Worm (Caenorhabditis elegans) whole organism, L2 larva: Measurements from ENCODE around the gene clec-150.
A peak's percentile ranks its signal among the peaks of the same experiment; 100 is the strongest.

Source experiments
- C34F6.9 ChIP-seq: fragments of 150-350 bp; optimal IDR thresholded peaks from 2 replicates; lab custom pipeline; 2014; ENCODE audit warnings: missing biosample characterization, missing genetic modification characterization
- F13H6.1 ChIP-seq: sonication (generic microtip); optimal IDR thresholded peaks from 2 replicates; lab custom pipeline; 2016; ENCODE audit warnings: missing genetic modification characterization, missing compliant biosample characterization
- R02D3.7 ChIP-seq: fragments of 150-350 bp; optimal IDR thresholded peaks from 2 replicates; lab custom pipeline; 2014; ENCODE audit warnings: missing biosample characterization, missing genetic modification characterization
- Y55F3AM.14 ChIP-seq: fragments of 200-800 bp; sonication (Bioruptor generic); optimal IDR thresholded peaks from 2 replicates; lab custom pipeline; 2018; ENCODE audit warnings: mild to moderate bottlenecking, missing genetic modification characterization, missing compliant biosample characterization
- aly-2 ChIP-seq: fragments of 150-350 bp; optimal IDR thresholded peaks from 2 replicates; lab custom pipeline; 2014; ENCODE audit warnings: missing biosample characterization, missing genetic modification characterization
- ama-1 ChIP-seq: fragments of 150-350 bp; optimal IDR thresholded peaks from 2 replicates; lab custom pipeline; 2018; ENCODE audit warnings: inconsistent platforms
- blmp-1 ChIP-seq: sonication (generic microtip); optimal IDR thresholded peaks from 2 replicates; lab custom pipeline; 2017; ENCODE audit warnings: missing genetic modification characterization, mild to moderate bottlenecking, missing compliant biosample characterization, antibody characterized with exemption, moderate library complexity; ENCODE audit not compliant: insufficient read depth
- ceh-82 ChIP-seq: fragments of 150-350 bp; optimal IDR thresholded peaks from 2 replicates; lab custom pipeline; 2014; ENCODE audit warnings: missing biosample characterization, missing genetic modification characterization
- crh-2 ChIP-seq: sonication (generic microtip); optimal IDR thresholded peaks from 2 replicates; lab custom pipeline; 2017; ENCODE audit warnings: missing biosample characterization, missing genetic modification characterization
- dmd-4 ChIP-seq: sonication (generic microtip); optimal IDR thresholded peaks from 2 replicates; lab custom pipeline; 2017; ENCODE audit warnings: missing biosample characterization, missing genetic modification characterization
- egl-27 ChIP-seq: sonication (generic microtip); optimal IDR thresholded peaks from 3 replicates; lab custom pipeline; 2017; ENCODE audit warnings: missing biosample characterization, missing genetic modification reagents, missing genetic modification characterization
- fos-1 ChIP-seq: fragments of 150-350 bp; optimal IDR thresholded peaks from 2 replicates; lab custom pipeline; 2014; ENCODE audit warnings: missing biosample characterization, missing genetic modification characterization
- gmeb-1 ChIP-seq: fragments of 150-350 bp; optimal IDR thresholded peaks from 2 replicates; lab custom pipeline; 2014; ENCODE audit warnings: missing biosample characterization, missing genetic modification characterization
- lin-13 ChIP-seq: fragments of 150-350 bp; optimal IDR thresholded peaks from 2 replicates; lab custom pipeline; 2014; ENCODE audit warnings: missing biosample characterization, missing genetic modification reagents, missing genetic modification characterization
- lin-39 ChIP-seq: fragments of 150-350 bp; optimal IDR thresholded peaks from 2 replicates; lab custom pipeline; 2014; ENCODE audit warnings: missing biosample characterization, missing genetic modification reagents, missing genetic modification characterization
- lsy-2 ChIP-seq, 2 experiments: fragments of 150-350 bp in 1 of 2; sonication (generic microtip) in 1 of 2; optimal IDR thresholded peaks; 2 replicates each; lab custom pipeline; 2014 to 2017; ENCODE audit warnings: missing biosample characterization in 2 of 2, missing genetic modification characterization in 2 of 2
- mab-5 ChIP-seq: fragments of 150-350 bp; optimal IDR thresholded peaks from 2 replicates; lab custom pipeline; 2014; ENCODE audit warnings: missing biosample characterization, missing genetic modification characterization
- mdl-1 ChIP-seq, 2 experiments: fragments of 150-350 bp in 1 of 2; sonication (generic microtip) in 1 of 2; optimal IDR thresholded peaks; 2 replicates each; lab custom pipeline; 2017; ENCODE audit warnings: missing biosample characterization in 2 of 2, missing genetic modification characterization in 2 of 2
- nhr-11 ChIP-seq: fragments of 150-350 bp; optimal IDR thresholded peaks from 2 replicates; lab custom pipeline; 2014; ENCODE audit warnings: missing biosample characterization, missing genetic modification characterization
- nhr-129 ChIP-seq: fragments of 150-350 bp; optimal IDR thresholded peaks from 2 replicates; lab custom pipeline; 2014; ENCODE audit warnings: missing biosample characterization, missing genetic modification characterization
- nhr-21 ChIP-seq: fragments of 150-350 bp; optimal IDR thresholded peaks from 2 replicates; lab custom pipeline; 2014; ENCODE audit warnings: missing biosample characterization, missing genetic modification characterization
- nhr-23 ChIP-seq: fragments of 150-350 bp; optimal IDR thresholded peaks from 2 replicates; lab custom pipeline; 2014; ENCODE audit warnings: missing biosample characterization, missing genetic modification reagents, missing genetic modification characterization
- nhr-25 ChIP-seq: fragments of 150-350 bp; sonication (generic microtip); optimal IDR thresholded peaks from 3 replicates; lab custom pipeline; 2014; ENCODE audit warnings: missing biosample characterization, missing genetic modification characterization
- nhr-6 ChIP-seq: fragments of 150-350 bp; optimal IDR thresholded peaks from 2 replicates; lab custom pipeline; 2014; ENCODE audit warnings: missing biosample characterization, missing genetic modification characterization
- nhr-77 ChIP-seq: fragments of 150-350 bp; optimal IDR thresholded peaks from 2 replicates; lab custom pipeline; 2014; ENCODE audit warnings: missing biosample characterization, missing genetic modification characterization
- sem-4 ChIP-seq: fragments of 150-350 bp; optimal IDR thresholded peaks from 2 replicates; lab custom pipeline; 2014; ENCODE audit warnings: missing biosample characterization, missing genetic modification reagents, missing genetic modification characterization
- skn-1 ChIP-seq: sonication (generic microtip); optimal IDR thresholded peaks from 2 replicates; lab custom pipeline; 2017; ENCODE audit warnings: missing biosample characterization, missing genetic modification characterization
- sma-3 ChIP-seq: sonication (generic microtip); optimal IDR thresholded peaks from 2 replicates; lab custom pipeline; 2016; ENCODE audit warnings: missing genetic modification reagents, missing genetic modification characterization, missing compliant biosample characterization
- snpc-4 ChIP-seq: fragments of 150-350 bp; optimal IDR thresholded peaks from 2 replicates; lab custom pipeline; 2014; ENCODE audit warnings: missing biosample characterization, missing genetic modification characterization
- unc-39 ChIP-seq: fragments of 150-350 bp; optimal IDR thresholded peaks from 2 replicates; lab custom pipeline; 2014; ENCODE audit warnings: missing biosample characterization, missing genetic modification characterization
- unc-55 ChIP-seq: fragments of 150-350 bp; sonication (generic microtip); optimal IDR thresholded peaks from 3 replicates; lab custom pipeline; 2014; ENCODE audit warnings: missing biosample characterization, missing genetic modification reagents, missing genetic modification characterization
- unc-62 ChIP-seq: fragments of 150-350 bp; optimal IDR thresholded peaks from 2 replicates; lab custom pipeline; 2014; ENCODE audit warnings: missing biosample characterization, missing genetic modification reagents, missing genetic modification characterization
- zag-1 ChIP-seq: fragments of 150-350 bp; optimal IDR thresholded peaks from 2 replicates; lab custom pipeline; 2014; ENCODE audit warnings: missing biosample characterization, missing genetic modification characterization
- ztf-1 ChIP-seq: fragments of 200-800 bp; sonication (Bioruptor generic); conservative IDR thresholded peaks from 2 replicates; pipeline ENCODE4 v1.3.6; 2022; ENCODE audit warnings: missing genetic modification characterization, missing compliant biosample characterization
- ztf-11 ChIP-seq: sonication (generic microtip); optimal IDR thresholded peaks from 2 replicates; lab custom pipeline; 2017; ENCODE audit warnings: missing biosample characterization, missing genetic modification characterization

Gene clec-150

DNA sequence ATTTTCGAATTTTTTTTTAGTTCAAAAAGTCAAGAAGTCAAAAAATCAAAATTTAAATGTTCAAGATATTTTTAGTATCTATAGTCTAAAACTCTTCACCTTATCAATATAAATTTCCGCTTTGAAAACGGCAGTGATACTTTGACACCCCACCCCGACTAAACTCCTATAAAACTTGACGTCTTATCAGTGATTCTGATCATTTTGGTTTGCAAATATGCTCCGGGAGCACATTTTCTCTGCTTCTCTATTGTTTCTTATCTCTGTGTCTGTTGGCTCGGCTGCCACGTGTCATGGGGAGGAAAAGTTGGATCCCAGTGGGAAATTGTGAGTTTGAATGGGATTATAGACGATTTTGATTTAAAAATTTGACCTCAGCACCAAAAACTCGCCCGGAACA is at the start of gene clec-150:
TSS of gene clec-150 (plus strand) at position 198 of the 400 bp plus-strand sequence.
- no peak for TF ChIP-seq mdl-1 (tag; optimal IDR thresholded peaks at IDR 0.05; lab: Kevin White, UChicago)
- TF ChIP-seq egl-27 (tag; lab: Kevin White, UChicago): no peak
- no peak for TF ChIP-seq nhr-11 (tag; lab: Kevin White, UChicago)
- peak; percentile 70 for TF ChIP-seq fos-1
- no peak for TF ChIP-seq blmp-1 (tag; lab: Kevin White, UChicago)
- peak; percentile 46 for TF ChIP-seq gmeb-1
- TF ChIP-seq crh-2 (tag; lab: Kevin White, UChicago): peak; percentile 91
- TF ChIP-seq aly-2: no peak
- TF ChIP-seq, all 48 proteins: peak for 3

DNA sequence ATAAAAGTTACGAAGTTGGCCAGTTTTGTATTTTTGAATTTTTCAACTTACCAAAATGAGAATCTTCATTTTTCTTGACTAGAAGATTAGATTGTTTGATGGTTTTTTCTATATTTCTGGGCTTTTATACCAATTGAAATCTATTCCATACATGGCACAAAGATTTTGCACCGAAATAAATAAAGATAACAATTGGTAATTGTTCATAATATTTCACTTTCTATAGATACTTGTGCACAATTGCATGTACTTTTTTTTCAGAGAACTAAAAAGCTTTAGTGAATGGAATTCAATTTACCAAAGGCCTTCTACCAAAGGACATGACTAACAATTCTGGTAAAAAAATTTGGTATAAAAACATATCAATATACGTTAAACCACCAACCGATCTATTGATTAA is 48.0 kb upstream of the clec-150 start, which contains the start of the genes T12B5.15 and T12B5.14:
TSS of gene T12B5.15 (minus strand) at position 101 of the 400 bp plus-strand sequence.
TSS of gene T12B5.14 (plus strand) at position 321 of the 400 bp plus-strand sequence.
- no peak for TF ChIP-seq mdl-1 (tag; optimal IDR thresholded peaks at IDR 0.05; lab: Kevin White, UChicago)
- TF ChIP-seq Y55F3AM.14 (GFP tag; lab: Kevin White, UChicago): no peak
- no peak for TF ChIP-seq mab-5 (tag; lab: Kevin White, UChicago)
- no peak for TF ChIP-seq C34F6.9 (tag; lab: Kevin White, UChicago)
- TF ChIP-seq nhr-21 (tag; lab: Kevin White, UChicago): no peak
- TF ChIP-seq nhr-77 (tag; lab: Kevin White, UChicago): no peak
- TF ChIP-seq blmp-1 (tag; lab: Kevin White, UChicago): no peak
- no peak for TF ChIP-seq dmd-4
- no peak for TF ChIP-seq nhr-23 (tag; lab: Kevin White, UChicago)
- TF ChIP-seq lin-13 (GFP tag; lab: Kevin White, UChicago): no peak
- TF ChIP-seq aly-2: no peak

DNA sequence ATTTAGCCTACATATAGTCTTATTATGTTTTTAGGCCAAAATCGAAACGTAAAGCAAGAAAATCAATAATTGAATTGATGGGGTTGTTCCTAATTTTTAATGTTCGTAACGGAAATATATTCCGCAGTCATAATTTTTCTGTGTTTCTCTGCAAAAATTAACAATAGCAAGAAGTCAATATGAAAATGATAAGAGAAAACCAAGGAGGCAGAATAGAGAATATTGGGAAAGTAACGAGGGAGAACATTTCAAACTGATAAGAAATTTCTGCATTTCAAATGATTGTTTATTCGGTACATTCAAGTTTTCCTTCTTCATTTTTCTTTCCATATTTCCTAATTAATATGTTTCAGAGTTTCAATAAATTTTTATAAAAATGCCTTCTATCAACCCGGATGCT is 46.5 kb upstream of the clec-150 start, which contains the start of gene fbxa-54:
TSS of gene fbxa-54 (plus strand) at position 354 of the 400 bp plus-strand sequence.
- TF ChIP-seq fos-1 (peak; percentile 84), gmeb-1 (peak; percentile 9), nhr-25 (tag; lab: Kevin White, UChicago) (no peak), C34F6.9 (tag; lab: Kevin White, UChicago) (no peak)
- TF ChIP-seq, all 48 proteins: peak for 2

DNA sequence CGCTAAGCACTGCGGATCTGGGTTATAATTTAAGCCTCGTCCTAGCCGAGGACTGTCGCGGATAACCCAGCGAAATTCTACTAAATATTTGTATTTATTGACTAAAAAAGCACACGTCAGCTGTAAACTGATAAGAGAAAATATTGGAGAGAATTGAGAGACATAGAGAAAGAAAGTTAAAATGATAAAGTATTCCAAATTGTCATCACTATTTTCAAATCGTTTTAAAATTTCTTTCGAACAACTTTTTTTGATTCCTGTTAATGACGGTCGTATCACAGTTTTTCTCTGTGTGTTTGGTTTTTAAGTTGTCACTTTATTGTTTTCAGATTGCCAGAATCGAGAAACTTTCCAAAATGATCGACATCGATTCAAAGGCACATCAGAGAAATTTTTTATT is 40.6 kb upstream of the clec-150 start, which contains the start of gene fbxa-51:
TSS of gene fbxa-51 (plus strand) at position 322 of the 400 bp plus-strand sequence.
- TF ChIP-seq fos-1: peak; percentile 35
- no peak for TF ChIP-seq R02D3.7 (tag; lab: Kevin White, UChicago)

DNA sequence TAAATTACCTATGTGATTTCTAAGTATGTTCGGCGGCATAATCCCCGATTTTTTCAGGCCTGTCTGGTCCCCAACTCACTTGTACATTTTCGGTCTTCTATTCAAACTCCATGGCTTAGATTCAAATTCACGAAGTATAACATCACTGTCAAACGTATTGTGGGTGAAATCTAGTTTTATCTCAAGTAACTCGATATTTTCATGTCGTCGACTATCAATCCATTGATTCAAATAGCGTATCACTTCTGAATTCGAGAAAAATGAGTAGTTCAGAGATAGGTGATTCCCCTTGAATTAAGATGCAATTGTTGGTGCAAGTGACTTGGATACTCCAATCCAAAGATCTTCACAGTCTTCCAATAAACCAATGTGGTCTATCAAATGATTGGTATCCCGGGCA is 37.9 kb upstream of the clec-150 start:
- no peak for TF ChIP-seq unc-55 (GFP tag; lab: Kevin White, UChicago)
- no peak for TF ChIP-seq F13H6.1 (tag; lab: Kevin White, UChicago)
- TF ChIP-seq ceh-82 (tag; lab: Kevin White, UChicago): no peak
- TF ChIP-seq snpc-4 (tag; lab: Kevin White, UChicago): no peak
- TF ChIP-seq fos-1: no peak
- no peak for TF ChIP-seq egl-27 (tag; lab: Kevin White, UChicago)
- TF ChIP-seq Y55F3AM.14 (GFP tag; lab: Kevin White, UChicago): no peak
- no peak for TF ChIP-seq gmeb-1
- TF ChIP-seq aly-2: no peak
- TF ChIP-seq sma-3 (GFP tag; lab: Kevin White, UChicago): no peak
- TF ChIP-seq lin-13 (GFP tag; lab: Kevin White, UChicago): no peak
- no peak for TF ChIP-seq ztf-1 (GFP tag; lab: Robert Waterston, UW)
- TF ChIP-seq unc-39 (tag; lab: Kevin White, UChicago): no peak
- TF ChIP-seq lsy-2 (tag; optimal IDR thresholded peaks at IDR 0.05; lab: Kevin White, UChicago): no peak
- TF ChIP-seq mdl-1 (tag; optimal IDR thresholded peaks at IDR 0.05; lab: Kevin White, UChicago): no peak
- TF ChIP-seq nhr-25 (tag; lab: Kevin White, UChicago): no peak
- TF ChIP-seq nhr-6: no peak
- TF ChIP-seq R02D3.7 (tag; lab: Kevin White, UChicago): no peak

DNA sequence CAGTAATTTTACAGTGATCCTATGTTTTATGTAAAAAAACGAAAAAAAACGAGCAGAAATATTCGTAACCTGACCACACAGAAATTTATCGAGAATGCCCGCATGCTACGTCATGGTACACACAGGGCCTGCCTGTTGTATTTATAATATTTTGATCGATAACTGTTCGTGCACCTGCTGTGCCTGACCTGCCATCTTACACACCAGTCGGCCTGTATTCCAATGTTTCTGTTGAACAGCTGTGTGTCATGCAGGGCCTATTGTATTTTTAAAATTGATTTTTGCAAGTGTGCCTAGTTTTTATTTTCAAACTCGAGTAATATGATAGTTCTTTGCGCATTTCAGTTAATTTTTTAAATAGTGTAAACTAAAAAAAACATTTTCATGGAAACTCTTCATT is 36.2 kb upstream of the clec-150 start:
- TF ChIP-seq ceh-82 (tag; lab: Kevin White, UChicago) (no peak), fos-1 (no peak), gmeb-1 (no peak), nhr-77 (tag; lab: Kevin White, UChicago) (no peak), ztf-11 (tag; lab: Kevin White, UChicago) (no peak), zag-1 (tag; lab: Kevin White, UChicago) (no peak), C34F6.9 (tag; lab: Kevin White, UChicago) (no peak), nhr-21 (tag; lab: Kevin White, UChicago) (no peak), ama-1 (lab: Kevin White, UChicago) (no peak), R02D3.7 (tag; lab: Kevin White, UChicago) (no peak), skn-1 (tag; lab: Kevin White, UChicago) (no peak), F13H6.1 (tag; lab: Kevin White, UChicago) (no peak), nhr-129 (tag; lab: Kevin White, UChicago) (no peak), lin-39 (tag; lab: Kevin White, UChicago) (no peak), unc-62 (no peak), sem-4 (tag; lab: Kevin White, UChicago) (no peak)
- TF ChIP-seq, all 48 proteins: peak for 0
